Worm (Caenorhabditis elegans) whole organism, early embryonic: ENCODE results near the gene str-66.

Experiments used
- B0310.2 ChIP-seq: sonication (generic microtip); optimal IDR thresholded peaks from 2 replicates; lab custom pipeline; 2016; ENCODE audit warnings: mild to moderate bottlenecking, missing genetic modification characterization, missing compliant biosample characterization
- F13C5.2 ChIP-seq: sonication (generic microtip); optimal IDR thresholded peaks from 2 replicates; lab custom pipeline; 2017; ENCODE audit warnings: mild to moderate bottlenecking, missing genetic modification characterization, inconsistent platforms, missing compliant biosample characterization
- ama-1 ChIP-seq: fragments of 150-350 bp; optimal IDR thresholded peaks from 2 replicates; lab custom pipeline; 2014
- ceh-36 ChIP-seq: sonication (generic microtip); optimal IDR thresholded peaks from 2 replicates; lab custom pipeline; 2016; ENCODE audit warnings: missing genetic modification characterization, inconsistent platforms, missing compliant biosample characterization
- flt-1 ChIP-seq: fragments of 200-800 bp; sonication (Bioruptor generic); IDR thresholded peaks from 2 replicates; pipeline ENCODE4 v1.3.6; 2022; ENCODE audit warnings: missing genetic modification characterization, missing compliant biosample characterization
- hmg-4 ChIP-seq: fragments of 200-800 bp; sonication (Bioruptor generic); optimal IDR thresholded peaks from 2 replicates; lab custom pipeline; 2018; ENCODE audit warnings: mild to moderate bottlenecking, missing genetic modification characterization, missing compliant biosample characterization
- hnd-1 ChIP-seq: sonication (generic microtip); optimal IDR thresholded peaks from 2 replicates; lab custom pipeline; 2016; ENCODE audit warnings: missing genetic modification characterization, missing compliant biosample characterization
- pes-1 ChIP-seq: fragments of 200-800 bp; sonication (Bioruptor generic); IDR thresholded peaks from 2 replicates; pipeline ENCODE4 v1.3.6; 2022; ENCODE audit warnings: missing genetic modification reagents, missing genetic modification characterization, missing compliant biosample characterization
- scrt-1 ChIP-seq: fragments of 200-800 bp; sonication (Bioruptor generic); IDR thresholded peaks from 2 replicates; pipeline ENCODE4 v1.3.6; 2022; ENCODE audit warnings: missing genetic modification characterization, missing compliant biosample characterization
- sea-1 ChIP-seq: fragments of 200-800 bp; sonication (Bioruptor generic); conservative IDR thresholded peaks from 2 replicates; pipeline ENCODE4 v1.3.6; 2022; ENCODE audit warnings: missing genetic modification characterization, missing compliant biosample characterization
- tra-4 ChIP-seq: sonication (generic microtip); optimal IDR thresholded peaks from 2 replicates; lab custom pipeline; 2017; ENCODE audit warnings: missing genetic modification characterization, missing compliant biosample characterization

DNA sequence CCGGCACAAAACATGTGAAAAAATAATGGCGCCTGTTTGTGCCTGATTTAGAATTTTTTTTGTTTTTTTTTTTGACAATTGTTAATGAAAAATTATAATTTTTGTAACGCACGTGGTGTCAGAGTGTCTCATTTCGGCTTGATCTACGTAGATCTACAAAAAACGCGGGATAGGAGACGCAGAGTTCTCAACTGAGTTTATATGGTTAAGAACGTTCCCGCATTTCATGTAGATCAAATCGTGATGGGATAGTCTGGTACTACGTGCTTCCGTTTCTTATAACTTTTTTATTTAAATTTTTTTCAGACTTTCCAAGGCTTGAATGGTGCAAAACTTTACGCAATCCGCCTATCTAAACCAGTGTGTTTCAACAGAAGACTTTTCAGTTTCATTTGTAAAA lies 24.8 kb upstream of the str-66 start, which contains the start of gene tat-6:
- TF ChIP-seq ama-1 (lab: Kevin White, UChicago) (no peak), flt-1 (GFP tag; lab: Robert Waterston, UW) (no peak), sea-1 (GFP tag; lab: Robert Waterston, UW) (no peak), pes-1 (no peak), hnd-1 (no peak), hmg-4 (GFP tag; lab: Kevin White, UChicago) (no peak), F13C5.2 (tag; lab: Kevin White, UChicago) (no peak), B0310.2 (tag; lab: Kevin White, UChicago) (no peak), ceh-36 (tag; lab: Kevin White, UChicago) (no peak), tra-4 (tag; lab: Kevin White, UChicago) (no peak), scrt-1 (GFP tag; lab: Robert Waterston, UW) (no peak)
